Worm (Caenorhabditis elegans) whole organism, L3 larva: ENCODE measurements around the gene lgc-52.

Experiments used
- egl-27 ChIP-seq: sonication (generic microtip); optimal IDR thresholded peaks from 4 replicates; lab custom pipeline; 2017; ENCODE audit warnings: missing biosample characterization, missing genetic modification reagents, missing genetic modification characterization
- jun-1 ChIP-seq: fragments of 150-350 bp; optimal IDR thresholded peaks from 2 replicates; lab custom pipeline; 2014; ENCODE audit warnings: missing biosample characterization, missing genetic modification reagents, missing genetic modification characterization
- lsy-12 ChIP-seq: sonication (generic microtip); optimal IDR thresholded peaks from 2 replicates; lab custom pipeline; 2016; ENCODE audit warnings: mild to moderate bottlenecking, missing genetic modification characterization, missing compliant biosample characterization
- sea-2 ChIP-seq: fragments of 150-350 bp; sonication (generic microtip); optimal IDR thresholded peaks from 4 replicates; lab custom pipeline; 2014; ENCODE audit warnings: missing biosample characterization, missing genetic modification reagents, missing genetic modification characterization

DNA sequence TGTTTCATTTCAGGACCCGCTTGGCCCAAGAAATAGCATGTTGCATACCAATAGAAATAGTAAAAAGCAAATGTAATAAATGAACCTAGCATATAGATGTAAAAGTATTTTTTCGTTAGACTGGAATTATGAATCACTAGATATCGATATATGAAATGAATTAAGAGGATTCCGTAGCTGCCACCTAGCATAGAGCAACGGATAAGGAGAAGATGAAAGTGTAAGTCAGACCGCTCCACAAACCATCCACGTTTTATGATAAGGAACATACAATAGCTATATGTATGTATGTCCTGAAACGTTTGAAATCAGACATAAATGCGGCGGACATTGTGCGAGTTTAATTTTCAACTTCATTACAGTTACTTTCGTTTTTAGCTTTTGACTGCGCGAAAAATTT, 15.2 kb downstream of the lgc-52 start:
- TF ChIP-seq egl-27 (tag; lab: Kevin White, UChicago) = no peak
- no peak for TF ChIP-seq lsy-12 (tag; lab: Kevin White, UChicago)
- TF ChIP-seq jun-1 (tag; lab: Kevin White, UChicago) = no peak
- TF ChIP-seq sea-2 (GFP tag; lab: Kevin White, UChicago) = no peak
